Worm (Caenorhabditis elegans) whole organism, midembryonic: ENCODE results near the gene B0212.3.

Experiments
- cog-1 ChIP-seq: sonication (generic microtip); optimal IDR thresholded peaks from 2 replicates; lab custom pipeline; 2016; ENCODE audit warnings: missing genetic modification characterization, missing compliant biosample characterization
- flt-1 ChIP-seq: fragments of 200-800 bp; sonication (Bioruptor generic); IDR thresholded peaks from 2 replicates; pipeline ENCODE4 v1.3.6; 2022; ENCODE audit warnings: missing genetic modification characterization, missing compliant biosample characterization
- klf-2 ChIP-seq: fragments of 200-800 bp; sonication (Bioruptor generic); conservative IDR thresholded peaks from 2 replicates; pipeline ENCODE4 v1.3.6; 2022; ENCODE audit warnings: missing genetic modification reagents, missing genetic modification characterization, missing compliant biosample characterization
- ref-1 ChIP-seq: fragments of 200-800 bp; sonication (Bioruptor generic); conservative IDR thresholded peaks from 2 replicates; pipeline ENCODE4 v1.3.6; 2022; ENCODE audit warnings: missing genetic modification reagents, missing genetic modification characterization, missing compliant biosample characterization
- ztf-29 ChIP-seq: fragments of 200-800 bp; sonication (Bioruptor generic); IDR thresholded peaks from 2 replicates; pipeline ENCODE4 v1.3.6; 2022; ENCODE audit warnings: missing genetic modification reagents, missing genetic modification characterization, missing compliant biosample characterization

- TF ChIP-seq cog-1 (tag; lab: Kevin White, UChicago): no peak
- no peak for TF ChIP-seq ref-1 (GFP tag; lab: Robert Waterston, UW)
- TF ChIP-seq flt-1 (GFP tag; lab: Robert Waterston, UW): no peak
- TF ChIP-seq klf-2: no peak
- TF ChIP-seq ztf-29: no peak
Observed at ce11 chrIV:3532167-3532566, 7.8 kb upstream of the B0212.3 start, which contains the start of gene M57.1.
